Worm (Caenorhabditis elegans) whole organism, L3 larva: ENCODE measurements around the gene cpg-19.

Experiments
- R02D3.7 ChIP-seq: fragments of 150-350 bp; optimal IDR thresholded peaks from 2 replicates; lab custom pipeline; 2014; ENCODE audit warnings: missing biosample characterization, missing genetic modification characterization
- ZK546.5 ChIP-seq: sonication (generic microtip); optimal IDR thresholded peaks from 2 replicates; lab custom pipeline; 2017; ENCODE audit warnings: missing biosample characterization, missing genetic modification characterization
- aly-2 ChIP-seq: fragments of 150-350 bp; optimal IDR thresholded peaks from 2 replicates; lab custom pipeline; 2014; ENCODE audit warnings: missing biosample characterization, missing genetic modification characterization
- ama-1 ChIP-seq: fragments of 150-350 bp; optimal IDR thresholded peaks from 2 replicates; lab custom pipeline; 2018
- ceh-16 ChIP-seq: sonication (generic microtip); optimal IDR thresholded peaks from 2 replicates; lab custom pipeline; 2017; ENCODE audit warnings: missing biosample characterization, missing genetic modification characterization
- ceh-28 ChIP-seq: fragments of 150-350 bp; optimal IDR thresholded peaks from 2 replicates; lab custom pipeline; 2014; ENCODE audit warnings: missing biosample characterization, missing genetic modification reagents, missing genetic modification characterization
- ceh-82 ChIP-seq: fragments of 150-350 bp; optimal IDR thresholded peaks from 2 replicates; lab custom pipeline; 2014; ENCODE audit warnings: missing biosample characterization, missing genetic modification characterization
- ceh-9 ChIP-seq: sonication (generic microtip); optimal IDR thresholded peaks from 2 replicates; lab custom pipeline; 2018; ENCODE audit warnings: missing biosample characterization, missing genetic modification characterization
- egl-27 ChIP-seq: sonication (generic microtip); optimal IDR thresholded peaks from 4 replicates; lab custom pipeline; 2017; ENCODE audit warnings: missing biosample characterization, missing genetic modification reagents, missing genetic modification characterization
- elt-1 ChIP-seq: fragments of 150-350 bp; optimal IDR thresholded peaks from 2 replicates; lab custom pipeline; 2014; ENCODE audit warnings: missing biosample characterization, missing genetic modification characterization
- elt-2 ChIP-seq: sonication (generic microtip); optimal IDR thresholded peaks from 2 replicates; lab custom pipeline; 2016; ENCODE audit warnings: missing genetic modification reagents, mild to moderate bottlenecking, missing genetic modification characterization, missing compliant biosample characterization
- elt-3 ChIP-seq, 3 experiments: fragments of 150-350 bp in 1 of 3; sonication (generic microtip) in 2 of 3; optimal IDR thresholded peaks; 2 replicates in 2 of 3; 4 replicates in 1 of 3; lab custom pipeline; 2014 to 2017; ENCODE audit warnings: missing biosample characterization in 3 of 3, missing genetic modification characterization in 3 of 3
- eor-1 ChIP-seq, 2 experiments: fragments of 150-350 bp; optimal IDR thresholded peaks; 2 replicates each; lab custom pipeline; 2014 to 2018; ENCODE audit warnings: missing biosample characterization in 2 of 2, missing genetic modification characterization in 2 of 2
- fkh-10 ChIP-seq: sonication (generic microtip); optimal IDR thresholded peaks from 2 replicates; lab custom pipeline; 2017; ENCODE audit warnings: missing biosample characterization, missing genetic modification reagents, missing genetic modification characterization
- fkh-2 ChIP-seq: fragments of 150-350 bp; optimal IDR thresholded peaks from 2 replicates; lab custom pipeline; 2014; ENCODE audit warnings: missing biosample characterization, missing genetic modification reagents, missing genetic modification characterization
- fos-1 ChIP-seq: fragments of 150-350 bp; optimal IDR thresholded peaks from 2 replicates; lab custom pipeline; 2014; ENCODE audit warnings: missing biosample characterization, missing genetic modification characterization
- jun-1 ChIP-seq: fragments of 150-350 bp; optimal IDR thresholded peaks from 2 replicates; lab custom pipeline; 2014; ENCODE audit warnings: missing biosample characterization, missing genetic modification reagents, missing genetic modification characterization
- lin-15B ChIP-seq: fragments of 150-350 bp; optimal IDR thresholded peaks from 2 replicates; lab custom pipeline; 2014; ENCODE audit warnings: missing biosample characterization, missing genetic modification characterization
- lsy-12 ChIP-seq: sonication (generic microtip); optimal IDR thresholded peaks from 2 replicates; lab custom pipeline; 2016; ENCODE audit warnings: mild to moderate bottlenecking, missing genetic modification characterization, missing compliant biosample characterization
- mdl-1 ChIP-seq: fragments of 150-350 bp; optimal IDR thresholded peaks from 2 replicates; lab custom pipeline; 2014; ENCODE audit warnings: missing biosample characterization, missing genetic modification characterization
- mml-1 ChIP-seq: fragments of 150-350 bp; sonication (generic microtip); optimal IDR thresholded peaks from 3 replicates; lab custom pipeline; 2014; ENCODE audit warnings: missing biosample characterization, missing genetic modification characterization
- nfya-1 ChIP-seq: sonication (generic microtip); optimal IDR thresholded peaks from 2 replicates; lab custom pipeline; 2017; ENCODE audit warnings: missing genetic modification characterization, mild to moderate bottlenecking, missing compliant biosample characterization, antibody characterized with exemption, moderate library complexity; ENCODE audit not compliant: insufficient read depth
- nhr-11 ChIP-seq: fragments of 150-350 bp; optimal IDR thresholded peaks from 2 replicates; lab custom pipeline; 2014; ENCODE audit warnings: missing biosample characterization, missing genetic modification characterization
- nhr-12 ChIP-seq: fragments of 150-350 bp; optimal IDR thresholded peaks from 2 replicates; lab custom pipeline; 2014; ENCODE audit warnings: missing biosample characterization, missing genetic modification characterization
- nhr-23 ChIP-seq: fragments of 150-350 bp; optimal IDR thresholded peaks from 2 replicates; lab custom pipeline; 2014; ENCODE audit warnings: missing biosample characterization, missing genetic modification reagents, missing genetic modification characterization
- nhr-237 ChIP-seq: fragments of 150-350 bp; optimal IDR thresholded peaks from 2 replicates; lab custom pipeline; 2014; ENCODE audit warnings: missing biosample characterization, missing genetic modification characterization
- nhr-25 ChIP-seq: sonication (generic microtip); optimal IDR thresholded peaks from 2 replicates; lab custom pipeline; 2017; ENCODE audit warnings: missing biosample characterization, missing genetic modification characterization
- nhr-28 ChIP-seq: fragments of 150-350 bp; optimal IDR thresholded peaks from 2 replicates; lab custom pipeline; 2014; ENCODE audit warnings: missing biosample characterization, missing genetic modification characterization
- nhr-43 ChIP-seq: sonication (generic microtip); optimal IDR thresholded peaks from 2 replicates; lab custom pipeline; 2016; ENCODE audit warnings: mild to moderate bottlenecking, missing genetic modification characterization, missing compliant biosample characterization; ENCODE audit not compliant: poor library complexity, severe bottlenecking
- nhr-67 ChIP-seq: fragments of 150-350 bp; optimal IDR thresholded peaks from 2 replicates; lab custom pipeline; 2014; ENCODE audit warnings: missing biosample characterization, missing genetic modification characterization
- nhr-76 ChIP-seq: fragments of 150-350 bp; sonication (generic microtip); optimal IDR thresholded peaks from 5 replicates; lab custom pipeline; 2014; ENCODE audit warnings: missing biosample characterization, missing genetic modification characterization
- nhr-77 ChIP-seq: fragments of 150-350 bp; optimal IDR thresholded peaks from 2 replicates; lab custom pipeline; 2014; ENCODE audit warnings: missing biosample characterization, missing genetic modification characterization
- pha-4 ChIP-seq: fragments of 150-350 bp; optimal IDR thresholded peaks from 2 replicates; lab custom pipeline; 2014; ENCODE audit warnings: missing biosample characterization, missing genetic modification reagents, missing genetic modification characterization
- skn-1 ChIP-seq: fragments of 150-350 bp; optimal IDR thresholded peaks from 2 replicates; lab custom pipeline; 2014; ENCODE audit warnings: missing biosample characterization, missing genetic modification characterization
- snpc-4 ChIP-seq: fragments of 150-350 bp; optimal IDR thresholded peaks from 2 replicates; lab custom pipeline; 2014; ENCODE audit warnings: missing biosample characterization, missing genetic modification characterization
- tbx-2 ChIP-seq: sonication (generic microtip); optimal IDR thresholded peaks from 2 replicates; lab custom pipeline; 2016; ENCODE audit warnings: mild to moderate bottlenecking, missing genetic modification characterization, missing compliant biosample characterization
- unc-39 ChIP-seq: sonication (generic microtip); optimal IDR thresholded peaks from 4 replicates; lab custom pipeline; 2017; ENCODE audit warnings: missing biosample characterization, missing genetic modification characterization
- unc-62 ChIP-seq: fragments of 150-350 bp; sonication (generic microtip); optimal IDR thresholded peaks from 4 replicates; lab custom pipeline; 2014; ENCODE audit warnings: missing biosample characterization, missing genetic modification reagents, missing genetic modification characterization
- zag-1 ChIP-seq: fragments of 150-350 bp; optimal IDR thresholded peaks from 2 replicates; lab custom pipeline; 2014; ENCODE audit warnings: missing biosample characterization, missing genetic modification characterization

The cpg-19 gene

DNA sequence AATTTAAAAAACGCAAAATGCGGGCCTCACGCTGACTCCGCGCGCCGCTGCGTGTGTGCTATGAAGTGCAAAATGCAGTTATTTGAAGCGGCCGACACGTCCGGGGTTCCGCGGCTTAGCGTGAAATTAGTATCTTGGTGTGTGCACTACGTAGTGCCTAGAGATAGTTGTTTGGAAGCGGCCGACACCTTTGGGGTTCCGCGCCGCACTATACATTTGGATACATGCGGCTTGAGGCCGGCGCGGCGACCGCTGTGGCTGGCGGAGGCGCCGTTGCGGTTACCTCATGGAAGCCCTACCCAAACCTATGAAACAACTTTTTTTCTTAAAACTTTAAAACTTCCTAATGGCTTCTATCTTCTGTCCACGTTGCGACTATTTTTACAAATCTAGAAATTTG is 7.6 kb downstream of the cpg-19 start:
- no peak for TF ChIP-seq ceh-16 (tag; lab: Kevin White, UChicago)
- TF ChIP-seq snpc-4 (tag; lab: Kevin White, UChicago): peak; percentile 64

DNA sequence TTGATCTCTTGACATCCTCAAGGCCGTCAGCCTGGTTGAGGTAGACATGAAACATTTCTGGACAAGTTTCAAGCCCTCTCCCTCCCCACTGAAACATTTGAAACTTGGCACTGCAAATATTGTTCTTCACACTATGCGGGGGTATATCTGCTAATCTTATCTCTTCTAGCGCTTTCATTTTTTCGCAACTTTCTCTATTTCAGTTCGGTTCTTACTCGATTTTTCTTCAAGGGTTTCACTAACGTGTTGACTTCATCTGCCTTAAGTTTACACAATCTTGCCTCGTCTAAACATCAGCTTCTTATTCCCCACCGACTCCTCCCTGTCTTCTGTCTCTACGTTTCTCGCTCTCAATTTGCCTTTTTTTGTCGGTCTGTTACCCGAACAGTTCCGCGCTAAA is 8.2 kb downstream of the cpg-19 start:
- TF ChIP-seq nhr-43 (tag; lab: Kevin White, UChicago) (no peak), ceh-16 (tag; lab: Kevin White, UChicago) (no peak), nhr-25 (tag; lab: Kevin White, UChicago) (peak; percentile 32), elt-2 (tag; lab: Kevin White, UChicago) (no peak), egl-27 (tag; lab: Kevin White, UChicago) (no peak), lsy-12 (tag; lab: Kevin White, UChicago) (no peak), ceh-82 (no peak), pha-4 (tag; lab: Kevin White, UChicago) (no peak)
- TF ChIP-seq, all 47 proteins: peak for 1

DNA sequence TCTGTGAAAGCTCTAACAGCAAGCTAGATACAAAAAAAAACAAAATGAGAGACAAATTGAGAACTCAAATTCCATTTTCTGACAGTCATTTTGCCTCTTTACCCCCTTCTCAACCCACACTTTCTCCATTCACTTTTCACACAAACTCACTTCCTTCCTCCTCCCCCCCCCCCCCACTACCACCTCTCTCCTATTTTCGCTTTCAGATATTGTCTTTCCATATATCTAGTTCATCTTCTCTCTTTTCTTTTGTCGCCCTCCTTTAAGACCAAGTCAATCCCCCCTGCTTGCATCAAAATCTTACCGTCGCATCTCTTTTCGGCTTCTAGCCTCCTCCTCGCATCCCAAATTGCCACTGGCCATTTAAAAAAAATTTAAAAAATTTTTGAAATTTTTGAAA is 10.2 kb downstream of the cpg-19 start:
- TF ChIP-seq tbx-2: no peak
- no peak for TF ChIP-seq mml-1 (tag; lab: Kevin White, UChicago)
- no peak for TF ChIP-seq R02D3.7 (tag; lab: Kevin White, UChicago)
- no peak for TF ChIP-seq egl-27 (tag; lab: Kevin White, UChicago)
- no peak for TF ChIP-seq lsy-12 (tag; lab: Kevin White, UChicago)
- no peak for TF ChIP-seq ceh-82
- no peak for TF ChIP-seq nhr-77 (tag; lab: Kevin White, UChicago)

DNA sequence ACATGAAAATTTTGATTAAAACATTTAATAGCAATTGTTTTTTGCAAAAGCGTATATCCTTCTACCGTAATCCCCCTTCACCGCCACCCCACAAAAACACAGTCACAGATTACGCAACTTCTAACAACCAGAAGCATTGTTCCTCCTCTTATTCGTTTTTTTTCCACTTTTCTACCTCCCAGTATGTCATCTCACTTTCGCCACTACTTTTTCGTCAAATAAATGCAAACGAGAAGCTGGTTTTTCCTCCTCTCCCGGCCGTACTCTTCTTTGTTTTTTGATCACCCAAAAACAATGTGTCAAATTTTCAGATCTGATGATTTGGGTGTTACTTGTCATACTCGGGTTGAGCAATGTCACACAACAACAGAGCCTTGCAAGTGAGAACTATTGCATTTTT is 11.4 kb downstream of the cpg-19 start, which contains the start of gene C06G1.1:
Gene C06G1.1 (plus strand): TSS at position 301 of the 400 bp plus-strand sequence.
- TF ChIP-seq elt-3 (tag; optimal IDR thresholded peaks at IDR 0.05; lab: Kevin White, UChicago): no peak
- no peak for TF ChIP-seq nhr-23 (tag; lab: Kevin White, UChicago)
- TF ChIP-seq skn-1 (tag; lab: Kevin White, UChicago): no peak
- no peak for TF ChIP-seq R02D3.7 (tag; lab: Kevin White, UChicago)
- no peak for TF ChIP-seq mml-1 (tag; lab: Kevin White, UChicago)
- no peak for TF ChIP-seq unc-62 (GFP tag; lab: Kevin White, UChicago)

DNA sequence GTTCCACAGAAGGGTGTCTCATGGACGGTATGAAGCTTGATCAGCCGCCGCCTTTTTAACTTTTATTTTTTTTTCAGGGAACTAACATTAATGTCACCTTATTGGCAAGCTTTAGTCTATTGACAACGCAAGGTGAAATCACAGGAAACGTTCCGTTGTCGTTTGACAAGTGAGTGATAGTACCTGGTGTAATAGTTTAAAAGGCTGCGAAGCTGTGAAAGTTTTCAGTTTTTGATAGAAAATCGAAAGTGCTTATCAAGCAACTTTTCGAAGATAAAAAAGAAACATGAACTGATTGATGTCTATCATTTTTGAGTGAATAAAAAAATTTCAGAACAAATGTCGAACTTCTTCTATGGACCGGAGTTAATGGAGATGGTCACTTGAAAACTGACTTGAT is 12.5 kb downstream of the cpg-19 start:
- TF ChIP-seq nhr-28 (tag; lab: Kevin White, UChicago): no peak
- TF ChIP-seq nhr-43 (tag; lab: Kevin White, UChicago): no peak
- no peak for TF ChIP-seq unc-62 (GFP tag; lab: Kevin White, UChicago)
- no peak for TF ChIP-seq nhr-67 (tag; lab: Kevin White, UChicago)
- no peak for TF ChIP-seq lin-15B (tag; lab: Kevin White, UChicago)
- TF ChIP-seq egl-27 (tag; lab: Kevin White, UChicago): no peak
- TF ChIP-seq nhr-11: no peak
- no peak for TF ChIP-seq nhr-237 (tag; lab: Kevin White, UChicago)
- TF ChIP-seq R02D3.7 (tag; lab: Kevin White, UChicago): no peak
- no peak for TF ChIP-seq nhr-23 (tag; lab: Kevin White, UChicago)
- TF ChIP-seq ceh-82: no peak
- no peak for TF ChIP-seq fos-1 (tag; lab: Kevin White, UChicago)
- no peak for TF ChIP-seq ZK546.5 (tag; lab: Kevin White, UChicago)
- no peak for TF ChIP-seq aly-2
- no peak for TF ChIP-seq skn-1 (tag; lab: Kevin White, UChicago)
- TF ChIP-seq ceh-9 (tag; lab: Kevin White, UChicago): no peak
- no peak for TF ChIP-seq mdl-1
- no peak for TF ChIP-seq tbx-2
- TF ChIP-seq snpc-4 (tag; lab: Kevin White, UChicago): no peak
- TF ChIP-seq ceh-28 (tag; lab: Kevin White, UChicago): no peak

DNA sequence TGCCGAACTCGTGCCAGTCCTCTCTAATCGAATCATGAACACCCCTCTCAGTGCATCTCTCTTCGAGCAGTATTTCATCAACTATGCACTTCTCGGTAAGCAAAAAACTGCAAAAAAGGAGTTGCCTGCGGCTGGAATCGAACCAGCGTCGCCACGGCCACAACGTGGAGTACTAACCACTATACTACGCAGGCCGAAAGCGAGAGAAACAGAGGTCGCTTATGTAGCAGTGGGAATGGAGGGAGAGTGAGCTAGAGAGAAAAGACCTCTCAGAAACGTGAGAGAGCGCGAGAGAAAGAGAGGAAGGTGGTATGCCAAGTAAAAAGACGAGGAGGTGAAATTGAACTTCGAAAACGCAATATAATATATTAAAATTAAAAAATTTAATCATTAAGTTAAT is 13.1 kb downstream of the cpg-19 start:
- TF ChIP-seq nhr-25 (tag; lab: Kevin White, UChicago): peak; percentile 78
- no peak for TF ChIP-seq nhr-77 (tag; lab: Kevin White, UChicago)
- TF ChIP-seq mml-1 (tag; lab: Kevin White, UChicago): peak; percentile 25
- TF ChIP-seq ZK546.5 (tag; lab: Kevin White, UChicago): no peak
- TF ChIP-seq egl-27 (tag; lab: Kevin White, UChicago): peak; percentile 29
- TF ChIP-seq elt-3 (tag; optimal IDR thresholded peaks at IDR 0.05; lab: Kevin White, UChicago): peak in 1 of 3 experiments; percentile 54
- TF ChIP-seq nhr-28 (tag; lab: Kevin White, UChicago): no peak
- TF ChIP-seq nhr-12 (tag; lab: Kevin White, UChicago): no peak
- peak; percentile 78 for TF ChIP-seq lsy-12 (tag; lab: Kevin White, UChicago)
- peak; percentile 61 for TF ChIP-seq elt-2 (tag; lab: Kevin White, UChicago)
- no peak for TF ChIP-seq fos-1 (tag; lab: Kevin White, UChicago)
- TF ChIP-seq ama-1 (lab: Kevin White, UChicago): peak; percentile 21
- no peak for TF ChIP-seq unc-62 (GFP tag; lab: Kevin White, UChicago)
- TF ChIP-seq ceh-82: peak; percentile 54
- TF ChIP-seq fkh-2: no peak
- TF ChIP-seq elt-1: no peak
- TF ChIP-seq R02D3.7 (tag; lab: Kevin White, UChicago): peak; percentile 8
- TF ChIP-seq nhr-76 (tag; lab: Kevin White, UChicago): no peak
- peak; percentile 25 for TF ChIP-seq mdl-1
- TF ChIP-seq unc-39 (tag; lab: Kevin White, UChicago): no peak
- peak; percentile 87 for TF ChIP-seq jun-1
- no peak for TF ChIP-seq nhr-237 (tag; lab: Kevin White, UChicago)
- TF ChIP-seq eor-1 (tag; optimal IDR thresholded peaks at IDR 0.05; lab: Kevin White, UChicago): no peak
- TF ChIP-seq nhr-67 (tag; lab: Kevin White, UChicago): no peak
- peak; percentile 66 for TF ChIP-seq nfya-1 (tag; lab: Kevin White, UChicago)
- no peak for TF ChIP-seq zag-1 (tag; lab: Kevin White, UChicago)
- no peak for TF ChIP-seq fkh-10
